Worm (Caenorhabditis elegans) whole organism, young adult: ENCODE measurements around the gene Y26E6A.3.

Experiments used
- B0336.3 ChIP-seq: fragments of 200-800 bp; sonication (Bioruptor generic); IDR thresholded peaks from 2 replicates; pipeline ENCODE4 v1.3.6; 2022; ENCODE audit warnings: missing genetic modification characterization, missing compliant biosample characterization
- C06A6.2 ChIP-seq: fragments of 200-800 bp; sonication (Bioruptor generic); conservative IDR thresholded peaks from 2 replicates; pipeline ENCODE4 v1.3.6; 2022; ENCODE audit warnings: missing genetic modification characterization, missing compliant biosample characterization
- F37B4.10 ChIP-seq: fragments of 200-800 bp; sonication (Bioruptor generic); IDR thresholded peaks from 2 replicates; pipeline ENCODE4 v1.3.6; 2022; ENCODE audit warnings: missing genetic modification characterization, missing compliant biosample characterization
- F39B2.1 ChIP-seq: fragments of 200-800 bp; sonication (Bioruptor generic); IDR thresholded peaks from 2 replicates; pipeline ENCODE4 v1.3.6; 2022; ENCODE audit warnings: missing genetic modification reagents, missing genetic modification characterization, missing compliant biosample characterization
- F55B11.4 ChIP-seq: sonication (generic microtip); optimal IDR thresholded peaks from 2 replicates; lab custom pipeline; 2016; ENCODE audit warnings: missing compliant biosample characterization, missing genetic modification characterization, borderline replicate concordance; ENCODE audit not compliant: insufficient read depth
- F57A8.1 ChIP-seq: fragments of 200-800 bp; sonication (Bioruptor generic); optimal IDR thresholded peaks from 2 replicates; lab custom pipeline; 2018; ENCODE audit warnings: mild to moderate bottlenecking, missing genetic modification characterization, moderate library complexity, missing compliant biosample characterization
- F57C9.4 ChIP-seq: sonication (generic microtip); optimal IDR thresholded peaks from 2 replicates; lab custom pipeline; 2017; ENCODE audit warnings: mild to moderate bottlenecking, missing genetic modification characterization, missing compliant biosample characterization
- K12H6.12 ChIP-seq: fragments of 200-800 bp; sonication (Bioruptor generic); optimal IDR thresholded peaks from 2 replicates; lab custom pipeline; 2018; ENCODE audit warnings: mild to moderate bottlenecking, missing genetic modification characterization, missing compliant biosample characterization
- T26A5.8 ChIP-seq: sonication (generic microtip); optimal IDR thresholded peaks from 2 replicates; lab custom pipeline; 2016; ENCODE audit warnings: missing genetic modification characterization, missing compliant biosample characterization
- Y53F4B.3 ChIP-seq: fragments of 200-800 bp; sonication (Bioruptor generic); IDR thresholded peaks from 2 replicates; pipeline ENCODE4 v1.3.6; 2022; ENCODE audit warnings: missing genetic modification reagents, missing genetic modification characterization, missing compliant biosample characterization
- Y95B8A.8 ChIP-seq: fragments of 200-800 bp; sonication (Bioruptor generic); IDR thresholded peaks from 2 replicates; pipeline ENCODE4 v1.3.6; 2022; ENCODE audit warnings: missing genetic modification reagents, missing genetic modification characterization, missing compliant biosample characterization
- ZK185.1 ChIP-seq: sonication (generic microtip); optimal IDR thresholded peaks from 2 replicates; lab custom pipeline; 2016; ENCODE audit warnings: mild to moderate bottlenecking, missing genetic modification characterization, missing compliant biosample characterization; ENCODE audit not compliant: poor library complexity, severe bottlenecking
- atf-7 ChIP-seq: sonication (generic microtip); optimal IDR thresholded peaks from 2 replicates; lab custom pipeline; 2017; ENCODE audit warnings: mild to moderate bottlenecking, missing genetic modification characterization, missing compliant biosample characterization
- attf-6 ChIP-seq: fragments of 200-800 bp; sonication (Bioruptor generic); IDR thresholded peaks from 2 replicates; pipeline ENCODE4 v1.3.6; 2022; ENCODE audit warnings: missing genetic modification reagents, missing genetic modification characterization, missing compliant biosample characterization
- bed-2 ChIP-seq: fragments of 200-800 bp; sonication (Bioruptor generic); IDR thresholded peaks from 2 replicates; pipeline ENCODE4 v1.3.6; 2022; ENCODE audit warnings: missing genetic modification reagents, missing genetic modification characterization, missing compliant biosample characterization
- ceh-100 ChIP-seq: fragments of 200-800 bp; sonication (Bioruptor generic); IDR thresholded peaks from 2 replicates; pipeline ENCODE4 v1.3.6; 2022; ENCODE audit warnings: missing genetic modification reagents, missing genetic modification characterization, missing compliant biosample characterization
- ceh-79 ChIP-seq: sonication (generic microtip); optimal IDR thresholded peaks from 2 replicates; lab custom pipeline; 2017; ENCODE audit warnings: mild to moderate bottlenecking, missing genetic modification characterization, missing compliant biosample characterization
- chd-7 ChIP-seq: sonication (generic microtip); optimal IDR thresholded peaks from 2 replicates; lab custom pipeline; 2016; ENCODE audit warnings: mild to moderate bottlenecking, missing genetic modification characterization, moderate library complexity, missing compliant biosample characterization
- dox-1 ChIP-seq: fragments of 200-800 bp; sonication (Bioruptor generic); IDR thresholded peaks from 2 replicates; pipeline ENCODE4 v1.3.6; 2022; ENCODE audit warnings: missing genetic modification reagents, missing genetic modification characterization, missing compliant biosample characterization
- egl-44 ChIP-seq: fragments of 200-800 bp; sonication (Bioruptor generic); IDR thresholded peaks from 2 replicates; pipeline ENCODE4 v1.3.6; 2022; ENCODE audit warnings: missing genetic modification reagents, missing genetic modification characterization, missing compliant biosample characterization
- egrh-3 ChIP-seq: fragments of 200-800 bp; sonication (Bioruptor generic); IDR thresholded peaks from 2 replicates; pipeline ENCODE4 v1.3.6; 2022; ENCODE audit warnings: missing genetic modification reagents, missing genetic modification characterization, missing compliant biosample characterization
- ekl-4 ChIP-seq: fragments of 200-800 bp; sonication (Bioruptor generic); IDR thresholded peaks from 2 replicates; pipeline ENCODE4 v1.3.6; 2022; ENCODE audit warnings: missing genetic modification reagents, missing genetic modification characterization, missing compliant biosample characterization
- gei-17 ChIP-seq: fragments of 200-800 bp; sonication (Bioruptor generic); optimal IDR thresholded peaks from 2 replicates; lab custom pipeline; 2018; ENCODE audit warnings: mild to moderate bottlenecking, missing genetic modification characterization, missing compliant biosample characterization
- him-1 ChIP-seq: sonication (generic microtip); optimal IDR thresholded peaks from 2 replicates; lab custom pipeline; 2016; ENCODE audit warnings: missing genotype, missing genetic modification reagents, missing genetic modification characterization, missing compliant biosample characterization
- hmg-1.2 ChIP-seq: fragments of 200-800 bp; sonication (Bioruptor generic); IDR thresholded peaks from 2 replicates; pipeline ENCODE4 v1.3.6; 2022; ENCODE audit warnings: missing genetic modification reagents, missing genetic modification characterization, missing compliant biosample characterization
- hmg-20 ChIP-seq: fragments of 200-800 bp; sonication (Bioruptor generic); IDR thresholded peaks from 2 replicates; pipeline ENCODE4 v1.3.6; 2022; ENCODE audit warnings: missing genetic modification reagents, missing genetic modification characterization, missing compliant biosample characterization
- let-607 ChIP-seq, 2 experiments: fragments of 200-800 bp in 1 of 2; sonication (Bioruptor generic) in 1 of 2; sonication (generic microtip) in 1 of 2; optimal IDR thresholded peaks; 2 replicates each; lab custom pipeline; 2016 to 2018; ENCODE audit warnings: mild to moderate bottlenecking in 2 of 2, missing compliant biosample characterization in 2 of 2, missing genetic modification characterization in 2 of 2, moderate library complexity in 2 of 2, missing genotype in 1 of 2
- lin-54 ChIP-seq: fragments of 200-800 bp; sonication (Bioruptor generic); optimal IDR thresholded peaks from 2 replicates; lab custom pipeline; 2018; ENCODE audit warnings: mild to moderate bottlenecking, missing genetic modification characterization, missing compliant biosample characterization
- madf-10 ChIP-seq: sonication (generic microtip); optimal IDR thresholded peaks from 2 replicates; lab custom pipeline; 2016; ENCODE audit warnings: mild to moderate bottlenecking, missing genetic modification characterization, missing compliant biosample characterization
- madf-3 ChIP-seq: fragments of 200-800 bp; sonication (Bioruptor generic); IDR thresholded peaks from 2 replicates; pipeline ENCODE4 v1.3.6; 2022; ENCODE audit warnings: missing genetic modification reagents, missing genetic modification characterization, missing compliant biosample characterization
- mcd-1 ChIP-seq: fragments of 200-800 bp; sonication (Bioruptor generic); IDR thresholded peaks from 2 replicates; pipeline ENCODE4 v1.3.6; 2022; ENCODE audit warnings: missing genetic modification reagents, missing genetic modification characterization, missing compliant biosample characterization
- mes-4 ChIP-seq: sonication (generic microtip); optimal IDR thresholded peaks from 2 replicates; lab custom pipeline; 2016; ENCODE audit warnings: missing genotype, missing genetic modification characterization, missing compliant biosample characterization
- nfya-1 ChIP-seq: sonication (generic microtip); optimal IDR thresholded peaks from 2 replicates; lab custom pipeline; 2017; ENCODE audit warnings: antibody characterized with exemption, missing compliant biosample characterization, missing genetic modification characterization, borderline replicate concordance; ENCODE audit not compliant: insufficient read depth
- nhr-80 ChIP-seq: sonication (generic microtip); optimal IDR thresholded peaks from 2 replicates; lab custom pipeline; 2016; ENCODE audit warnings: missing genetic modification characterization, missing compliant biosample characterization
- snpc-1.1 ChIP-seq: sonication (generic microtip); optimal IDR thresholded peaks from 2 replicates; lab custom pipeline; 2017; ENCODE audit warnings: missing genetic modification characterization, mild to moderate bottlenecking, missing compliant biosample characterization, antibody characterized with exemption, moderate library complexity, missing genotype, missing genetic modification reagents; ENCODE audit not compliant: insufficient read depth
- snpc-3.4 ChIP-seq: sonication (generic microtip); optimal IDR thresholded peaks from 2 replicates; lab custom pipeline; 2017; ENCODE audit warnings: missing genetic modification characterization, mild to moderate bottlenecking, missing compliant biosample characterization, antibody characterized with exemption, moderate library complexity, missing genotype, missing genetic modification reagents
- snpc-4 ChIP-seq, 5 experiments: fragments of 150-350 bp in 1 of 5; sonication (generic microtip) in 4 of 5; optimal IDR thresholded peaks; 2 replicates each; lab custom pipeline; 2014 to 2018; ENCODE audit warnings: missing genetic modification characterization in 5 of 5, missing biosample characterization in 3 of 5, antibody characterized with exemption in 2 of 5, mild to moderate bottlenecking in 2 of 5, missing compliant biosample characterization in 2 of 5, missing genotype in 2 of 5, moderate library complexity in 2 of 5, missing genetic modification reagents in 1 of 5
- tbp1 ChIP-seq: fragments of 200-800 bp; sonication (Bioruptor generic); optimal IDR thresholded peaks from 2 replicates; lab custom pipeline; 2018; ENCODE audit warnings: mild to moderate bottlenecking, missing genetic modification characterization, missing compliant biosample characterization
- tlf-1 ChIP-seq: fragments of 200-800 bp; sonication (Bioruptor generic); optimal IDR thresholded peaks from 2 replicates; lab custom pipeline; 2018; ENCODE audit warnings: mild to moderate bottlenecking, missing genetic modification characterization, missing compliant biosample characterization
- zfh-2 ChIP-seq: fragments of 200-800 bp; sonication (Bioruptor generic); conservative IDR thresholded peaks from 2 replicates; pipeline ENCODE4 v1.3.6; 2022; ENCODE audit warnings: missing genetic modification reagents, missing genetic modification characterization, missing compliant biosample characterization
- ztf-18 ChIP-seq: sonication (generic microtip); optimal IDR thresholded peaks from 2 replicates; lab custom pipeline; 2016; ENCODE audit warnings: missing genotype, mild to moderate bottlenecking, missing genetic modification characterization, missing compliant biosample characterization
- ztf-25 ChIP-seq: fragments of 200-800 bp; sonication (Bioruptor generic); IDR thresholded peaks from 2 replicates; pipeline ENCODE4 v1.3.6; 2022; ENCODE audit warnings: missing genetic modification reagents, missing genetic modification characterization, missing compliant biosample characterization
- ztf-26 ChIP-seq: sonication (generic microtip); optimal IDR thresholded peaks from 2 replicates; lab custom pipeline; 2017; ENCODE audit warnings: missing genetic modification characterization, missing compliant biosample characterization
- ztf-28 ChIP-seq: fragments of 200-800 bp; sonication (Bioruptor generic); IDR thresholded peaks from 2 replicates; pipeline ENCODE4 v1.3.6; 2022; ENCODE audit warnings: missing genetic modification reagents, missing genetic modification characterization, missing compliant biosample characterization

Gene Y26E6A.3

ce11 chrX:13946693-13947583, 37.2 kb upstream of the Y26E6A.3 start (continued):
- TF ChIP-seq egl-44 = no peak
- no peak for TF ChIP-seq mes-4 (tag; lab: Kevin White, UChicago)
- no peak for TF ChIP-seq nfya-1 (tag; lab: Kevin White, UChicago)
- TF ChIP-seq snpc-4 (GFP tag; optimal IDR thresholded peaks at IDR 0.05; lab: Kevin White, UChicago) = peak; percentile 71
- peak in 3 of 4 experiments; percentile 67 to 96 (median 94) for TF ChIP-seq snpc-4 (tag; optimal IDR thresholded peaks at IDR 0.05; lab: Kevin White, UChicago)
- no peak for TF ChIP-seq gei-17 (GFP tag; lab: Kevin White, UChicago)
- TF ChIP-seq Y53F4B.3 = no peak
- TF ChIP-seq F39B2.1 (GFP tag; lab: Robert Waterston, UW) = 0 out of 2 replicates have a peak, but pooled peaks have one; percentile 41
- no peak for TF ChIP-seq lin-54 (GFP tag; lab: Kevin White, UChicago)
- 0 out of 2 replicates have a peak, but pooled peaks have one; percentile 18 for TF ChIP-seq hmg-1.2 (GFP tag; lab: Robert Waterston, UW)
- TF ChIP-seq snpc-1.1 = peak; percentile 64
- TF ChIP-seq F37B4.10 (GFP tag; lab: Robert Waterston, UW) = no peak
- no peak for TF ChIP-seq Y95B8A.8 (GFP tag; lab: Robert Waterston, UW)
- TF ChIP-seq him-1 = no peak
- TF ChIP-seq let-607 (tag; optimal IDR thresholded peaks at IDR 0.05; lab: Kevin White, UChicago) = no peak
- 0 out of 2 replicates have a peak, but pooled peaks have one; percentile 6 for TF ChIP-seq ztf-25 (GFP tag; lab: Robert Waterston, UW)
- no peak for TF ChIP-seq tlf-1 (GFP tag; lab: Kevin White, UChicago)
- no peak for TF ChIP-seq F57A8.1 (GFP tag; lab: Kevin White, UChicago)
- no peak for TF ChIP-seq ZK185.1 (tag; lab: Kevin White, UChicago)
- peak; percentile 37; the same call in 1 of the 2 replicates for TF ChIP-seq attf-6

ce11 chrX:13945524-13945923, 35.8 kb upstream of the Y26E6A.3 start:
- no peak for TF ChIP-seq F55B11.4 (tag; lab: Kevin White, UChicago)
- no peak for TF ChIP-seq T26A5.8 (tag; lab: Kevin White, UChicago)
- TF ChIP-seq ceh-79 (tag; lab: Kevin White, UChicago) = no peak
- TF ChIP-seq nfya-1 (tag; lab: Kevin White, UChicago) = no peak
- TF ChIP-seq dox-1 (GFP tag; lab: Robert Waterston, UW) = peak; percentile 53
- TF ChIP-seq ztf-26 = no peak
- peak; percentile 28; the same call in 1 of the 2 replicates for TF ChIP-seq mcd-1
- TF ChIP-seq bed-2 = no peak
- no peak for TF ChIP-seq lin-54 (GFP tag; lab: Kevin White, UChicago)
- TF ChIP-seq zfh-2 (GFP tag; lab: Robert Waterston, UW) = peak; percentile 95
- no peak for TF ChIP-seq ztf-28 (GFP tag; lab: Robert Waterston, UW)
- TF ChIP-seq madf-10 (tag; lab: Kevin White, UChicago) = peak; percentile 41
- no peak for TF ChIP-seq hmg-20
- TF ChIP-seq F57C9.4 (tag; lab: Kevin White, UChicago) = no peak
- TF ChIP-seq ztf-18 = no peak
- no peak for TF ChIP-seq ekl-4
- TF ChIP-seq tbp1 = no peak
- TF ChIP-seq ceh-100 (GFP tag; lab: Robert Waterston, UW) = no peak
- TF ChIP-seq gei-17 (GFP tag; lab: Kevin White, UChicago) = no peak
- TF ChIP-seq atf-7 = no peak
- peak; percentile 84 for TF ChIP-seq K12H6.12 (tag; lab: Kevin White, UChicago)
- TF ChIP-seq snpc-3.4 (tag; lab: Kevin White, UChicago) = no peak
- TF ChIP-seq him-1 = no peak
- TF ChIP-seq B0336.3 (GFP tag; lab: Robert Waterston, UW) = no peak
- TF ChIP-seq nhr-80 (tag; lab: Kevin White, UChicago) = peak; percentile 2
- 0 out of 2 replicates have a peak, but pooled peaks have one; percentile 49 for TF ChIP-seq madf-3 (GFP tag; lab: Robert Waterston, UW)
- no peak for TF ChIP-seq C06A6.2 (GFP tag; lab: Robert Waterston, UW)
- no peak for TF ChIP-seq chd-7 (tag; lab: Kevin White, UChicago)
- TF ChIP-seq egrh-3 = no peak
- TF ChIP-seq snpc-1.1 = no peak
